Worm (Caenorhabditis elegans) whole organism, young adult: ENCODE results near the gene F42A6.2.
A peak's percentile ranks its signal among the peaks of the same experiment; 100 is the strongest.

Experiments used
- F33H1.4 ChIP-seq: fragments of 200-800 bp; sonication (Bioruptor generic); IDR thresholded peaks from 2 replicates; pipeline ENCODE4 v1.3.6; 2022; ENCODE audit warnings: missing genetic modification reagents, missing genetic modification characterization, missing compliant biosample characterization
- F39B2.1 ChIP-seq: fragments of 200-800 bp; sonication (Bioruptor generic); IDR thresholded peaks from 2 replicates; pipeline ENCODE4 v1.3.6; 2022; ENCODE audit warnings: missing genetic modification reagents, missing genetic modification characterization, missing compliant biosample characterization
- F52B5.7 ChIP-seq: sonication (generic microtip); optimal IDR thresholded peaks from 2 replicates; lab custom pipeline; 2016; ENCODE audit warnings: mild to moderate bottlenecking, missing genetic modification characterization, missing compliant biosample characterization
- F57A8.1 ChIP-seq: fragments of 200-800 bp; sonication (Bioruptor generic); optimal IDR thresholded peaks from 2 replicates; lab custom pipeline; 2018; ENCODE audit warnings: mild to moderate bottlenecking, missing genetic modification characterization, moderate library complexity, missing compliant biosample characterization
- K12H6.12 ChIP-seq: fragments of 200-800 bp; sonication (Bioruptor generic); optimal IDR thresholded peaks from 2 replicates; lab custom pipeline; 2018; ENCODE audit warnings: mild to moderate bottlenecking, missing genetic modification characterization, missing compliant biosample characterization
- Y53F4B.3 ChIP-seq: fragments of 200-800 bp; sonication (Bioruptor generic); IDR thresholded peaks from 2 replicates; pipeline ENCODE4 v1.3.6; 2022; ENCODE audit warnings: missing genetic modification reagents, missing genetic modification characterization, missing compliant biosample characterization
- Y53G8AR.9 ChIP-seq: fragments of 200-800 bp; sonication (Bioruptor generic); conservative IDR thresholded peaks from 2 replicates; pipeline ENCODE4 v1.3.6; 2022; ENCODE audit warnings: missing genetic modification reagents, missing genetic modification characterization, missing compliant biosample characterization
- Y56A3A.18 ChIP-seq: fragments of 200-800 bp; sonication (Bioruptor generic); IDR thresholded peaks from 2 replicates; pipeline ENCODE4 v1.3.6; 2022; ENCODE audit warnings: missing genetic modification reagents, missing genetic modification characterization, missing compliant biosample characterization
- Y79H2A.3 ChIP-seq: fragments of 200-800 bp; sonication (Bioruptor generic); conservative IDR thresholded peaks from 2 replicates; pipeline ENCODE4 v1.3.6; 2022; ENCODE audit warnings: missing genetic modification reagents, missing genetic modification characterization, missing compliant biosample characterization
- ZK185.1 ChIP-seq: sonication (generic microtip); optimal IDR thresholded peaks from 2 replicates; lab custom pipeline; 2016; ENCODE audit warnings: mild to moderate bottlenecking, missing genetic modification characterization, missing compliant biosample characterization; ENCODE audit not compliant: poor library complexity, severe bottlenecking
- akir-1 ChIP-seq: fragments of 200-800 bp; sonication (Bioruptor generic); optimal IDR thresholded peaks from 2 replicates; lab custom pipeline; 2018; ENCODE audit warnings: mild to moderate bottlenecking, missing genetic modification characterization, moderate library complexity, missing compliant biosample characterization
- ama-1 ChIP-seq, 3 experiments: fragments of 150-350 bp in 1 of 3; sonication (generic microtip) in 2 of 3; optimal IDR thresholded peaks; 2 replicates each; lab custom pipeline; 2014 to 2018; ENCODE audit warnings: missing biosample characterization in 2 of 3, missing genetic modification characterization in 2 of 3, missing genetic modification reagents in 2 of 3
- atf-7 ChIP-seq: sonication (generic microtip); optimal IDR thresholded peaks from 2 replicates; lab custom pipeline; 2017; ENCODE audit warnings: mild to moderate bottlenecking, missing genetic modification characterization, missing compliant biosample characterization
- attf-3 ChIP-seq: fragments of 200-800 bp; sonication (Bioruptor generic); conservative IDR thresholded peaks from 2 replicates; pipeline ENCODE4 v1.3.6; 2022; ENCODE audit warnings: missing genetic modification reagents, missing genetic modification characterization, missing compliant biosample characterization
- ccch-3 ChIP-seq: fragments of 200-800 bp; sonication (Bioruptor generic); optimal IDR thresholded peaks from 2 replicates; lab custom pipeline; 2018; ENCODE audit warnings: mild to moderate bottlenecking, missing genetic modification characterization, missing compliant biosample characterization
- cebp-1 ChIP-seq, 2 experiments: fragments of 200-800 bp in 1 of 2; sonication (Bioruptor generic) in 1 of 2; sonication (generic microtip) in 1 of 2; IDR thresholded peaks in 1 of 2; optimal IDR thresholded peaks in 1 of 2; 2 replicates each; pipeline versions ENCODE4 v1.3.6 to Lab custom; 2017 to 2022; ENCODE audit warnings: missing compliant biosample characterization in 2 of 2, missing genetic modification characterization in 2 of 2, mild to moderate bottlenecking in 1 of 2, missing genetic modification reagents in 1 of 2, moderate library complexity in 1 of 2
- ceh-79 ChIP-seq: sonication (generic microtip); optimal IDR thresholded peaks from 2 replicates; lab custom pipeline; 2017; ENCODE audit warnings: mild to moderate bottlenecking, missing genetic modification characterization, missing compliant biosample characterization
- chd-7 ChIP-seq: sonication (generic microtip); optimal IDR thresholded peaks from 2 replicates; lab custom pipeline; 2016; ENCODE audit warnings: mild to moderate bottlenecking, missing genetic modification characterization, moderate library complexity, missing compliant biosample characterization
- die-1 ChIP-seq: sonication (generic microtip); optimal IDR thresholded peaks from 2 replicates; lab custom pipeline; 2016; ENCODE audit warnings: missing genotype, mild to moderate bottlenecking, missing genetic modification characterization, missing compliant biosample characterization
- dox-1 ChIP-seq: fragments of 200-800 bp; sonication (Bioruptor generic); IDR thresholded peaks from 2 replicates; pipeline ENCODE4 v1.3.6; 2022; ENCODE audit warnings: missing genetic modification reagents, missing genetic modification characterization, missing compliant biosample characterization
- dpl-1 ChIP-seq: fragments of 150-350 bp; optimal IDR thresholded peaks from 2 replicates; lab custom pipeline; 2014; ENCODE audit warnings: missing biosample characterization, missing genetic modification reagents, missing genetic modification characterization
- egl-44 ChIP-seq: fragments of 200-800 bp; sonication (Bioruptor generic); IDR thresholded peaks from 2 replicates; pipeline ENCODE4 v1.3.6; 2022; ENCODE audit warnings: missing genetic modification reagents, missing genetic modification characterization, missing compliant biosample characterization
- hmg-1.2 ChIP-seq: fragments of 200-800 bp; sonication (Bioruptor generic); IDR thresholded peaks from 2 replicates; pipeline ENCODE4 v1.3.6; 2022; ENCODE audit warnings: missing genetic modification reagents, missing genetic modification characterization, missing compliant biosample characterization
- lag-1 ChIP-seq: fragments of 200-800 bp; sonication (Bioruptor generic); IDR thresholded peaks from 2 replicates; pipeline ENCODE4 v1.3.6; 2022; ENCODE audit warnings: missing genetic modification reagents, missing genetic modification characterization, missing compliant biosample characterization
- let-607 ChIP-seq, 2 experiments: fragments of 200-800 bp in 1 of 2; sonication (Bioruptor generic) in 1 of 2; sonication (generic microtip) in 1 of 2; optimal IDR thresholded peaks; 2 replicates each; lab custom pipeline; 2016 to 2018; ENCODE audit warnings: mild to moderate bottlenecking in 2 of 2, missing compliant biosample characterization in 2 of 2, missing genetic modification characterization in 2 of 2, moderate library complexity in 2 of 2, missing genotype in 1 of 2
- lin-54 ChIP-seq: fragments of 200-800 bp; sonication (Bioruptor generic); optimal IDR thresholded peaks from 2 replicates; lab custom pipeline; 2018; ENCODE audit warnings: mild to moderate bottlenecking, missing genetic modification characterization, missing compliant biosample characterization
- madf-3 ChIP-seq: fragments of 200-800 bp; sonication (Bioruptor generic); IDR thresholded peaks from 2 replicates; pipeline ENCODE4 v1.3.6; 2022; ENCODE audit warnings: missing genetic modification reagents, missing genetic modification characterization, missing compliant biosample characterization
- madf-6 ChIP-seq: fragments of 200-800 bp; sonication (Bioruptor generic); IDR thresholded peaks from 2 replicates; pipeline ENCODE4 v1.3.6; 2022; ENCODE audit warnings: missing genetic modification reagents, missing genetic modification characterization, missing compliant biosample characterization
- mel-28 ChIP-seq: sonication (generic microtip); optimal IDR thresholded peaks from 2 replicates; lab custom pipeline; 2016; ENCODE audit warnings: borderline replicate concordance, mild to moderate bottlenecking, missing genetic modification characterization, missing compliant biosample characterization
- mes-4 ChIP-seq: sonication (generic microtip); optimal IDR thresholded peaks from 2 replicates; lab custom pipeline; 2016; ENCODE audit warnings: missing genotype, missing genetic modification characterization, missing compliant biosample characterization
- mxl-1 ChIP-seq: sonication (generic microtip); optimal IDR thresholded peaks from 2 replicates; lab custom pipeline; 2016; ENCODE audit warnings: missing genetic modification characterization, missing compliant biosample characterization
- nhr-120 ChIP-seq: fragments of 200-800 bp; sonication (Bioruptor generic); IDR thresholded peaks from 2 replicates; pipeline ENCODE4 v1.3.6; 2022; ENCODE audit warnings: missing genetic modification characterization, missing compliant biosample characterization
- pbrm-1 ChIP-seq: fragments of 200-800 bp; sonication (Bioruptor generic); IDR thresholded peaks from 2 replicates; pipeline ENCODE4 v1.3.6; 2022; ENCODE audit warnings: missing genetic modification reagents, missing genetic modification characterization, missing compliant biosample characterization
- repo-1 ChIP-seq: sonication (generic microtip); optimal IDR thresholded peaks from 2 replicates; lab custom pipeline; 2017; ENCODE audit warnings: mild to moderate bottlenecking, missing genetic modification characterization, missing compliant biosample characterization
- sea-2 ChIP-seq: fragments of 200-800 bp; sonication (Bioruptor generic); IDR thresholded peaks from 2 replicates; pipeline ENCODE4 v1.3.6; 2022; ENCODE audit warnings: missing genetic modification characterization, missing compliant biosample characterization
- snpc-3.4 ChIP-seq: sonication (generic microtip); optimal IDR thresholded peaks from 2 replicates; lab custom pipeline; 2017; ENCODE audit warnings: missing genetic modification characterization, mild to moderate bottlenecking, missing compliant biosample characterization, antibody characterized with exemption, moderate library complexity, missing genotype, missing genetic modification reagents
- tlf-1 ChIP-seq: fragments of 200-800 bp; sonication (Bioruptor generic); optimal IDR thresholded peaks from 2 replicates; lab custom pipeline; 2018; ENCODE audit warnings: mild to moderate bottlenecking, missing genetic modification characterization, missing compliant biosample characterization
- unc-130 ChIP-seq: sonication (generic microtip); optimal IDR thresholded peaks from 2 replicates; lab custom pipeline; 2016; ENCODE audit warnings: missing genetic modification reagents, missing genetic modification characterization, missing compliant biosample characterization
- xnd-1 ChIP-seq: sonication (generic microtip); optimal IDR thresholded peaks from 2 replicates; lab custom pipeline; 2016; ENCODE audit warnings: missing genotype, missing genetic modification reagents, missing genetic modification characterization, missing compliant biosample characterization
- zfh-2 ChIP-seq: fragments of 200-800 bp; sonication (Bioruptor generic); conservative IDR thresholded peaks from 2 replicates; pipeline ENCODE4 v1.3.6; 2022; ENCODE audit warnings: missing genetic modification reagents, missing genetic modification characterization, missing compliant biosample characterization
- zim-3 ChIP-seq: sonication (generic microtip); optimal IDR thresholded peaks from 2 replicates; lab custom pipeline; 2017; ENCODE audit warnings: mild to moderate bottlenecking, missing genetic modification characterization, moderate library complexity, missing compliant biosample characterization
- ztf-18 ChIP-seq: sonication (generic microtip); optimal IDR thresholded peaks from 2 replicates; lab custom pipeline; 2016; ENCODE audit warnings: missing genotype, mild to moderate bottlenecking, missing genetic modification characterization, missing compliant biosample characterization
- ztf-26 ChIP-seq: sonication (generic microtip); optimal IDR thresholded peaks from 2 replicates; lab custom pipeline; 2017; ENCODE audit warnings: missing genetic modification characterization, missing compliant biosample characterization

The F42A6.2 gene

ce11 chrIV:3384593-3384992, 43.3 kb downstream of the F42A6.2 start (continued):
- no peak for TF ChIP-seq lag-1 (GFP tag; lab: Robert Waterston, UW)
- TF ChIP-seq ztf-26 = peak; percentile 73
- no peak for TF ChIP-seq Y79H2A.3 (GFP tag; lab: Robert Waterston, UW)
- no peak for TF ChIP-seq Y56A3A.18 (GFP tag; lab: Robert Waterston, UW)
- TF ChIP-seq tlf-1 (GFP tag; lab: Kevin White, UChicago) = peak; percentile 67
- TF ChIP-seq K12H6.12 (tag; lab: Kevin White, UChicago) = peak; percentile 86
- TF ChIP-seq F57A8.1 (GFP tag; lab: Kevin White, UChicago) = no peak
- TF ChIP-seq cebp-1 (GFP tag; IDR thresholded peaks at IDR 0.05; lab: Robert Waterston, UW) = peak; percentile 64
- peak; percentile 90 for TF ChIP-seq cebp-1 (tag; optimal IDR thresholded peaks at IDR 0.05; lab: Kevin White, UChicago)
- TF ChIP-seq snpc-3.4 = no peak
- TF ChIP-seq hmg-1.2 (GFP tag; lab: Robert Waterston, UW) = peak; percentile 99
- TF ChIP-seq zim-3 (tag; lab: Kevin White, UChicago) = no peak
- TF ChIP-seq xnd-1 (tag; lab: Kevin White, UChicago) = no peak
- peak in 1 of 2 experiments; percentile 50 for TF ChIP-seq let-607 (tag; optimal IDR thresholded peaks at IDR 0.05; lab: Kevin White, UChicago)
- TF ChIP-seq zfh-2 (GFP tag; lab: Robert Waterston, UW) = peak; percentile 98
- TF ChIP-seq sea-2 (GFP tag; lab: Robert Waterston, UW) = no peak
- TF ChIP-seq madf-6 (GFP tag; lab: Robert Waterston, UW) = peak; percentile 18; the same call in 1 of the 2 replicates
- TF ChIP-seq dpl-1 (GFP tag; lab: Kevin White, UChicago) = peak; percentile 10
- 0 out of 2 replicates have a peak, but pooled peaks have one; percentile 58 for TF ChIP-seq egl-44 (GFP tag; lab: Robert Waterston, UW)
- TF ChIP-seq mxl-1 (tag; lab: Kevin White, UChicago) = no peak
- no peak for TF ChIP-seq ama-1 (optimal IDR thresholded peaks at IDR 0.05; lab: Kevin White, UChicago)
- no peak for TF ChIP-seq ama-1 (GFP tag; optimal IDR thresholded peaks at IDR 0.05; lab: Kevin White, UChicago)
- TF ChIP-seq F52B5.7 (tag; lab: Kevin White, UChicago) = peak; percentile 40
- TF ChIP-seq madf-3 = no peak
- TF ChIP-seq dox-1 = peak; percentile 88
- TF ChIP-seq ceh-79 (tag; lab: Kevin White, UChicago) = no peak
- TF ChIP-seq ZK185.1 (tag; lab: Kevin White, UChicago) = peak; percentile 46
- no peak for TF ChIP-seq die-1
- TF ChIP-seq akir-1 (GFP tag; lab: Kevin White, UChicago) = no peak
- TF ChIP-seq mel-28 = no peak
- no peak for TF ChIP-seq nhr-120 (GFP tag; lab: Robert Waterston, UW)
- peak; percentile 80 for TF ChIP-seq lin-54 (GFP tag; lab: Kevin White, UChicago)
- no peak for TF ChIP-seq mes-4 (tag; lab: Kevin White, UChicago)
- peak; percentile 64 for TF ChIP-seq repo-1
- TF ChIP-seq chd-7 (tag; lab: Kevin White, UChicago) = peak; percentile 66
- TF ChIP-seq Y53F4B.3 (GFP tag; lab: Robert Waterston, UW) = no peak
- peak; percentile 83 for TF ChIP-seq atf-7 (tag; lab: Kevin White, UChicago)
- TF ChIP-seq ztf-18 = peak; percentile 27
- 0 out of 2 replicates have a peak, but pooled peaks have one; percentile 40 for TF ChIP-seq F33H1.4
- TF ChIP-seq ccch-3 = no peak
- no peak for TF ChIP-seq unc-130 (GFP tag; lab: Kevin White, UChicago)
- peak; percentile 88 for TF ChIP-seq Y53G8AR.9
- TF ChIP-seq F39B2.1 (GFP tag; lab: Robert Waterston, UW) = no peak
- peak; percentile 61; the same call in 1 of the 2 replicates for TF ChIP-seq attf-3
- peak; percentile 94 for TF ChIP-seq pbrm-1 (GFP tag; lab: Robert Waterston, UW)
